Worm (Caenorhabditis elegans) whole organism, late embryonic: ENCODE results near the gene C16C8.18.

ENCODE experiments used
- ceh-9 ChIP-seq: sonication (generic microtip); optimal IDR thresholded peaks from 2 replicates; lab custom pipeline; 2016; ENCODE audit warnings: mild to moderate bottlenecking, missing genetic modification characterization, inconsistent platforms, missing compliant biosample characterization
- odd-2 ChIP-seq: sonication (generic microtip); optimal IDR thresholded peaks from 2 replicates; lab custom pipeline; 2017; ENCODE audit warnings: antibody characterized with exemption, mild to moderate bottlenecking, missing genetic modification characterization, missing compliant biosample characterization
- pag-3 ChIP-seq: sonication (generic microtip); optimal IDR thresholded peaks from 2 replicates; lab custom pipeline; 2016; ENCODE audit warnings: missing compliant biosample characterization, missing genetic modification characterization, borderline replicate concordance
- rnt-1 ChIP-seq: sonication (generic microtip); optimal IDR thresholded peaks from 2 replicates; lab custom pipeline; 2016; ENCODE audit warnings: missing genetic modification characterization, missing compliant biosample characterization
- sox-4 ChIP-seq: sonication (generic microtip); optimal IDR thresholded peaks from 2 replicates; lab custom pipeline; 2017; ENCODE audit warnings: mild to moderate bottlenecking, missing genetic modification characterization, inconsistent platforms, missing compliant biosample characterization

DNA sequence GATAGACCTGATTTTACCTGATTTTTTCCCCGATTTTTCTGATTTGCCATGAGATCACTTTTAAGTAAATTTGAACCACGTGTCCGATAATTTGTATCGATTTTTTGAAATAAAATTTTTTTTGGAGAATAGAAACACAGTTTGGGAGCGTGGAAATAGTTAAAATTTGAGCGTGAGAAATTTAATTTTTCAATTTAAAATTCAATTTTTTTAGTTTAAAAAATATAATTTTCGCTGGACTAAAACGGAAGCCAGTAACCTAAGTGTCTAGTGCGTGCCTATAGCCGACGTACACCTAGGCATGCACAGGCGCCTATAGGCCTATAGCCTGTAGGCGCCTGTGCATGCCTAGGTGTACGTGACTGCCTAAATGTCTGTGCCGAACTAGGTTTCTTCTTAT is 30.3 kb upstream of the C16C8.18 start, which contains the start of gene nep-9:
- TF ChIP-seq odd-2 (tag; lab: Kevin White, UChicago) (no peak), rnt-1 (no peak), ceh-9 (no peak), pag-3 (no peak), sox-4 (tag; lab: Kevin White, UChicago) (no peak)
